Worm (Caenorhabditis elegans) whole organism, late embryonic: ENCODE results near the gene C03C10.7.

Experiments
- T23F11.4 ChIP-seq: fragments of 200-800 bp; sonication (Bioruptor generic); optimal IDR thresholded peaks from 2 replicates; lab custom pipeline; 2018; ENCODE audit warnings: mild to moderate bottlenecking, missing genetic modification characterization, missing compliant biosample characterization
- Y22D7AL.16 ChIP-seq: sonication (generic microtip); optimal IDR thresholded peaks from 2 replicates; lab custom pipeline; 2016; ENCODE audit warnings: missing genetic modification characterization, missing compliant biosample characterization
- ceh-24 ChIP-seq: sonication (generic microtip); optimal IDR thresholded peaks from 2 replicates; lab custom pipeline; 2016; ENCODE audit warnings: mild to moderate bottlenecking, missing genetic modification characterization, missing compliant biosample characterization
- ceh-9 ChIP-seq: sonication (generic microtip); optimal IDR thresholded peaks from 2 replicates; lab custom pipeline; 2016; ENCODE audit warnings: mild to moderate bottlenecking, missing genetic modification characterization, inconsistent platforms, missing compliant biosample characterization
- dve-1 ChIP-seq: sonication (generic microtip); optimal IDR thresholded peaks from 2 replicates; lab custom pipeline; 2017; ENCODE audit warnings: antibody characterized with exemption, mild to moderate bottlenecking, missing genetic modification characterization, missing compliant biosample characterization
- mec-3 ChIP-seq: sonication (generic microtip); optimal IDR thresholded peaks from 2 replicates; lab custom pipeline; 2016; ENCODE audit warnings: borderline replicate concordance, missing genetic modification characterization, missing compliant biosample characterization
- pag-3 ChIP-seq: sonication (generic microtip); optimal IDR thresholded peaks from 2 replicates; lab custom pipeline; 2016; ENCODE audit warnings: missing compliant biosample characterization, missing genetic modification characterization, borderline replicate concordance
- tbx-2 ChIP-seq: sonication (generic microtip); optimal IDR thresholded peaks from 2 replicates; lab custom pipeline; 2016; ENCODE audit warnings: missing genetic modification characterization, missing compliant biosample characterization
- ttx-3 ChIP-seq: sonication (generic microtip); optimal IDR thresholded peaks from 2 replicates; lab custom pipeline; 2016; ENCODE audit warnings: missing genetic modification reagents, missing genetic modification characterization, missing compliant biosample characterization

- TF ChIP-seq T23F11.4 (GFP tag; lab: Kevin White, UChicago): no peak
- no peak for TF ChIP-seq mec-3 (tag; lab: Kevin White, UChicago)
- no peak for TF ChIP-seq pag-3 (tag; lab: Kevin White, UChicago)
- no peak for TF ChIP-seq ttx-3
- no peak for TF ChIP-seq tbx-2 (tag; lab: Kevin White, UChicago)
- TF ChIP-seq ceh-24: no peak
- no peak for TF ChIP-seq dve-1 (tag; lab: Kevin White, UChicago)
- TF ChIP-seq Y22D7AL.16 (tag; lab: Kevin White, UChicago): no peak
- no peak for TF ChIP-seq ceh-9 (tag; lab: Kevin White, UChicago)
These were observed 38.0 kb upstream of the C03C10.7 start, which contains the start of gene rcq-5 for ce11 chrIII:4057894-4058293.
